Fruit fly (Drosophila melanogaster) Kc167 (cell line): Measurements from ENCODE around the gene qm.

Experiments used
- Myc ChIP-seq: fragments of >200 bp; optimal IDR thresholded peaks from 2 replicates; lab custom pipeline; 2017; ENCODE audit warnings: missing external identifiers
- Sin3A ChIP-seq: fragments of >200 bp; optimal IDR thresholded peaks from 2 replicates; lab custom pipeline; 2018; ENCODE audit warnings: missing external identifiers
- h ChIP-seq: fragments of >200 bp; optimal IDR thresholded peaks from 3 replicates; lab custom pipeline; 2018; ENCODE audit warnings: missing external identifiers
- insv ChIP-seq: fragments of >200 bp; optimal IDR thresholded peaks from 3 replicates; lab custom pipeline; 2018; ENCODE audit warnings: missing external identifiers
- psq ChIP-seq: fragments of >200 bp; optimal IDR thresholded peaks from 2 replicates; lab custom pipeline; 2017; ENCODE audit warnings: missing external identifiers
- ttk ChIP-seq: sonication (Bioruptor generic); optimal IDR thresholded peaks from 2 replicates; lab custom pipeline; 2017; ENCODE audit warnings: missing external identifiers

Gene qm

dm6 chr3L:7397979-7398378, 49.9 kb downstream of the qm start, which contains the start of gene CG8562:
Gene CG8562, plus strand, starts transcription at chr3L:7398285.
- TF ChIP-seq psq (lab: Kevin White, UChicago) (no peak), insv (no peak), Sin3A (no peak), h (lab: Kevin White, UChicago) (no peak), ttk (no peak), Myc (lab: Kevin White, UChicago) (no peak)

DNA sequence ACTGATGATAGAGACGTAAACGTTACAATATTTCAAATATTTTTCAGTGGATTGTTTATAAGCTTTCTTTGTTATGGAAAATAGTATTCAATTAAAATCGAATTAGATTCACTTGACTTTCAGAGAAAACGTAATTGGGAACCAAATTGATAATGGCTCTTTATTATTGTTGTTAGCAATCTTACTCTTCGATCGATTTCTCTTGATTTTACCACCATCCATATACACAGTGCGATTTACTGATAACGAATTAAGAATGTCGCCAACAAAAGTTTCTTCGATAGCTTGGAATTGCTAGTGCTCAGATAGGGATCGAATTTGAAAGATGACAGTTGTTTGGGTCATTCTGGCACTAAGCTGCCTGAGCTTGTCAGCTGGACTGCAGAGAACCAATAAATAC, 51.7 kb downstream of the qm start, which contains the start of gene CG18417:
CG18417 (plus strand) TSS at position 301 of the 400 bp plus-strand sequence.
- TF ChIP-seq Myc (lab: Kevin White, UChicago) (no peak), insv (no peak), Sin3A (no peak), ttk (no peak), psq (lab: Kevin White, UChicago) (no peak), h (lab: Kevin White, UChicago) (no peak)

DNA sequence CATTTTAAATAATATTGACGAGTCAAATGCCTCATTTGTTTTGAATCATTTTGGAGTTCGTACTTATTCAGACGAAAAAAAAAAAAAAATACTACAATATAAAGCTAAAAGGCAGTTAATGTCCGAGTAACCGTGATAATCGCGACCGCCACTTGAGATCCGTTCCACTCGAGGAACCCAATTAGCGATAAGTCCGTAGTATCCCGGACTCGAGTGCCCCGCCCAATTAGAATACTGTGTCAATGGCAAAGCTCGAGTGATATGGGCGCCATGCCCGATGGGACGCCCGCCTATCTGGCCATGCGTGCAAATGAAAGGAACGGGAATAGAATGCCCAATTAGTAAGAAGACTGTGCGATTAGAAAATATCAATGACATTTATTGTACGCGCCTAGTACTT, 53.9 kb downstream of the qm start:
- TF ChIP-seq ttk (no peak), Myc (lab: Kevin White, UChicago) (no peak), psq (lab: Kevin White, UChicago) (no peak), Sin3A (no peak), h (lab: Kevin White, UChicago) (no peak), insv (no peak)
